Fruit fly (Drosophila melanogaster): ENCODE measurements around the gene Mnt.

Mnt gene

DNA sequence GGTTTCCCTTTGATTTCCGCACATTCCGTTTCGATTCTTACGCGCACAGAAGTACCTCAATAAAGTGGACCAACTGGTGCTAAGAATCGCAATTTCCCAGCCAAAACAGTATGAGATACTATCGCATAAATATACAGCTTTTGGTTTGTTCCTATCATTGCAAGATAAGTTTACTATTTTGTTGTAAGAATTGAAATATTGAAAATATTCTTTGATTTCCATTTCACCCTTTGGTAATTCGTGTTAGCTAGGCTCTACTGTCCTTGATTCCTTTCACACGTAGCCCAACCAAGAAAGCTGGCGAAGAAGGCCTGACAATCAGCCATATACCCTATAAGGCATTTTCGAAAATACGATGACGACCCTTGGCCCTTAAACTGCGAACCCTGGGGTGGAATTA lies 19.0 kb downstream of the Mnt start (continued):
- TF ChIP-seq CG4328 (GFP tag; optimal IDR thresholded peaks at IDR 0.05) (no peak), Camta (GFP tag; optimal IDR thresholded peaks at IDR 0.05) (peak; percentile 10), gsb (GFP tag; IDR thresholded peaks at IDR 0.05) (no peak), CG2889 (GFP tag; IDR thresholded peaks at IDR 0.05) (no peak), CG1603 (tag; optimal IDR thresholded peaks at IDR 0.05) (peak; percentile 66), zen (tag; optimal IDR thresholded peaks at IDR 0.05) (no peak), Awh (GFP tag; IDR thresholded peaks at IDR 0.05) (no peak), ERR (GFP tag; optimal IDR thresholded peaks at IDR 0.05) (no peak), HLHmδ (GFP tag; optimal IDR thresholded peaks at IDR 0.05) (no peak), CG10543 (GFP tag; optimal IDR thresholded peaks at IDR 0.05) (no peak), CG3281 (GFP tag; optimal IDR thresholded peaks at IDR 0.05) (peak; percentile 36), CG14050 (GFP tag; IDR thresholded peaks at IDR 0.05) (no peak), Rfx (GFP tag; IDR thresholded peaks at IDR 0.05) (peak; percentile 47; the same call in 1 of the 2 replicates), CG2129 (GFP tag; IDR thresholded peaks at IDR 0.05; ENCODE audit: partially characterized antibody) (no peak), CG5245 (GFP tag; optimal IDR thresholded peaks at IDR 0.05) (no peak), Drgx (GFP tag; IDR thresholded peaks at IDR 0.05) (no peak), az2 (GFP tag; optimal IDR thresholded peaks at IDR 0.05) (peak; percentile 16), cas (GFP tag; IDR thresholded peaks at IDR 0.05) (no peak), Nf-YC (tag; optimal IDR thresholded peaks at IDR 0.05) (peak; percentile 22), ac (GFP tag; optimal IDR thresholded peaks at IDR 0.05) (no peak), CG8281 (tag; optimal IDR thresholded peaks at IDR 0.05) (no peak), HmgD (GFP tag; optimal IDR thresholded peaks at IDR 0.05) (no peak), CG10431 (GFP tag; optimal IDR thresholded peaks at IDR 0.05) (peak; percentile 6), gsb-n (tag; optimal IDR thresholded peaks at IDR 0.05) (peak; percentile 54), CG11456 (GFP tag; IDR thresholded peaks at IDR 0.05) (no peak), MESR4 (GFP tag; optimal IDR thresholded peaks at IDR 0.05) (no peak), odd (GFP tag; optimal IDR thresholded peaks at IDR 0.05) (no peak), CG9609 (GFP tag; optimal IDR thresholded peaks at IDR 0.05) (peak; percentile 20), CG15269 (tag; optimal IDR thresholded peaks at IDR 0.05) (peak; percentile 49), CG12236 (GFP tag; optimal IDR thresholded peaks at IDR 0.05) (no peak), stwl (tag; optimal IDR thresholded peaks at IDR 0.05) (no peak), gcm2 (GFP tag; optimal IDR thresholded peaks at IDR 0.05) (no peak), lola (GFP tag; optimal IDR thresholded peaks at IDR 0.05) (peak in 1 of 3 experiments; percentile 40), D (optimal IDR thresholded peaks at IDR 0.05) (no peak), D (GFP tag; optimal IDR thresholded peaks at IDR 0.05) (peak; percentile 21), gcm (GFP tag; optimal IDR thresholded peaks at IDR 0.05) (peak; percentile 7), Deaf1 (tag; optimal IDR thresholded peaks at IDR 0.05) (no peak), CG6272 (GFP tag; IDR thresholded peaks at IDR 0.05) (no peak), grau (tag; optimal IDR thresholded peaks at IDR 0.05) (peak; percentile 98), HmgZ (tag; optimal IDR thresholded peaks at IDR 0.05) (peak; percentile 20), NfI (GFP tag; optimal IDR thresholded peaks at IDR 0.05) (peak; percentile 40), maf-S (GFP tag; optimal IDR thresholded peaks at IDR 0.05) (no peak), CG12769 (tag; optimal IDR thresholded peaks at IDR 0.05) (peak; percentile 51), ind (GFP tag; optimal IDR thresholded peaks at IDR 0.05) (peak; percentile 39), nerfin-1 (tag; optimal IDR thresholded peaks at IDR 0.05) (peak; percentile 69), fru (optimal IDR thresholded peaks at IDR 0.05) (no peak), grn (GFP tag; optimal IDR thresholded peaks at IDR 0.05) (no peak), aop (GFP tag; IDR thresholded peaks at IDR 0.05) (no peak), CG17328 (GFP tag; IDR thresholded peaks at IDR 0.05) (peak; percentile 31; the same call in 1 of the 2 replicates), C15 (GFP tag; IDR thresholded peaks at IDR 0.05) (no peak), HLH3B (GFP tag; IDR thresholded peaks at IDR 0.05) (peak; percentile 55), CG34224 (GFP tag; IDR thresholded peaks at IDR 0.05; ENCODE audit: partially characterized antibody) (no peak)
